In the genomic region with DNA sequence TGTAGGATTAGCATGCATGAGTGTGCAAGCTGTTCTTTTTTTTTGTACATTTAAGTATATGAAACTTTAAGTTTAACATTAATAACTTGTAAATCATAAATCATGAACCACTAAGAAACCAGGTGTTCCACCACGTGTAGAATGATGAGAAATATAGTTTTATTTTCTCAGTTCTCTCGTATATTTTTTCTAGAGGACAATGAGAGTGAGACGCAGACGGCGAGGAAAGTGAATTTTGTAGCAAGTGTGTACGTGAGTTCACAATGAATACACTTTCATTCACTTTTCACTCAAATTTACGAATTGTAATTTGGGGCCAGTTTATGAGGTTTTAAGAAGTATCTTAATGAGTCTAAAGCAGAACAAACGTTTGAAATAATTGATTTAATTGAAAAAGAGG, we compare ENCODE assay signal across 6 worm cellular contexts.
TF ChIP-seq lines count a peak whose summit lies in the region.

No protein-coding gene starts in this region.

TF ChIP-seq in whole organism, L1 larva, 84 proteins besides CTCF, POLR2A, EP300 and RAD21 (continues in another document):
- TF ChIP-seq xbp-1 (tag; optimal IDR thresholded peaks at IDR 0.05; lab: Kevin White, UChicago) (no peak), ets-5 (GFP tag; IDR thresholded peaks at IDR 0.05; lab: Robert Waterston, UW) (no peak), Y116A8C.19 (tag; optimal IDR thresholded peaks at IDR 0.05; lab: Kevin White, UChicago; ENCODE audit: borderline replicate concordance) (no peak), irx-1 (tag; optimal IDR thresholded peaks at IDR 0.05; lab: Kevin White, UChicago) (no peak), blmp-1 (tag; optimal IDR thresholded peaks at IDR 0.05; lab: Kevin White, UChicago) (peak; percentile 87), unc-130 (tag; optimal IDR thresholded peaks at IDR 0.05; lab: Kevin White, UChicago) (no peak), aly-2 (tag; optimal IDR thresholded peaks at IDR 0.05; lab: Kevin White, UChicago) (no peak), ceh-90 (tag; optimal IDR thresholded peaks at IDR 0.05; lab: Kevin White, UChicago) (no peak), snu-23 (GFP tag; optimal IDR thresholded peaks at IDR 0.05; lab: Kevin White, UChicago) (peak; percentile 20), dpl-1 (GFP tag; optimal IDR thresholded peaks at IDR 0.05; lab: Kevin White, UChicago) (peak in 2 of 3 experiments; percentile 6 to 26), nhr-20 (tag; optimal IDR thresholded peaks at IDR 0.05; lab: Kevin White, UChicago) (peak; percentile 50), C16A3.4 (tag; optimal IDR thresholded peaks at IDR 0.05; lab: Kevin White, UChicago) (no peak), nhr-12 (tag; optimal IDR thresholded peaks at IDR 0.05; lab: Kevin White, UChicago) (no peak), nhr-47 (tag; optimal IDR thresholded peaks at IDR 0.05; lab: Kevin White, UChicago) (no peak), ceh-82 (tag; optimal IDR thresholded peaks at IDR 0.05; lab: Kevin White, UChicago) (no peak)

TF ChIP-seq in whole organism, L2 larva, 48 proteins besides CTCF, POLR2A, EP300 and RAD21 (continues in another document):
- TF ChIP-seq fos-1 (tag; optimal IDR thresholded peaks at IDR 0.05; lab: Kevin White, UChicago) (peak; percentile 19), ceh-82 (tag; optimal IDR thresholded peaks at IDR 0.05; lab: Kevin White, UChicago) (no peak), sma-9 (GFP tag; optimal IDR thresholded peaks at IDR 0.05; lab: Kevin White, UChicago) (no peak), sma-9 (tag; optimal IDR thresholded peaks at IDR 0.05; lab: Kevin White, UChicago) (no peak), unc-39 (tag; optimal IDR thresholded peaks at IDR 0.05; lab: Kevin White, UChicago) (no peak), ztf-4 (tag; optimal IDR thresholded peaks at IDR 0.05; lab: Kevin White, UChicago) (no peak), unc-62 (GFP tag; optimal IDR thresholded peaks at IDR 0.05; lab: Kevin White, UChicago) (no peak), ZK546.5 (tag; optimal IDR thresholded peaks at IDR 0.05; lab: Kevin White, UChicago) (no peak), blmp-1 (tag; optimal IDR thresholded peaks at IDR 0.05; lab: Kevin White, UChicago; ENCODE audit: insufficient read depth) (peak; percentile 88), gmeb-1 (tag; optimal IDR thresholded peaks at IDR 0.05; lab: Kevin White, UChicago) (peak; percentile 1), crh-2 (tag; optimal IDR thresholded peaks at IDR 0.05; lab: Kevin White, UChicago) (peak; percentile 31), dmd-4 (tag; optimal IDR thresholded peaks at IDR 0.05; lab: Kevin White, UChicago) (no peak), elt-1 (tag; optimal IDR thresholded peaks at IDR 0.05; lab: Kevin White, UChicago) (no peak), sma-3 (GFP tag; optimal IDR thresholded peaks at IDR 0.05; lab: Kevin White, UChicago) (peak; percentile 28), sem-4 (tag; optimal IDR thresholded peaks at IDR 0.05; lab: Kevin White, UChicago) (peak; percentile 12)

TF ChIP-seq in whole organism, L3 larva, 47 proteins besides CTCF, POLR2A, EP300 and RAD21:
- TF ChIP-seq mdl-1 (tag; optimal IDR thresholded peaks at IDR 0.05; lab: Kevin White, UChicago) (peak; percentile 7), unc-62 (GFP tag; optimal IDR thresholded peaks at IDR 0.05; lab: Kevin White, UChicago) (no peak), jun-1 (tag; optimal IDR thresholded peaks at IDR 0.05; lab: Kevin White, UChicago) (no peak), nfya-1 (tag; optimal IDR thresholded peaks at IDR 0.05; lab: Kevin White, UChicago; ENCODE audit: insufficient read depth) (peak; percentile 28), nhr-77 (tag; optimal IDR thresholded peaks at IDR 0.05; lab: Kevin White, UChicago) (no peak)

TF ChIP-seq in whole organism, L4 larva, 104 proteins besides CTCF, POLR2A, EP300 and RAD21:
- peak; percentile 99 for TF ChIP-seq nhr-28 (tag; optimal IDR thresholded peaks at IDR 0.05; lab: Kevin White, UChicago)
- TF ChIP-seq ceh-32 (tag; optimal IDR thresholded peaks at IDR 0.05; lab: Kevin White, UChicago; ENCODE audit: poor library complexity): no peak
- TF ChIP-seq mxl-3 (GFP tag; optimal IDR thresholded peaks at IDR 0.05; lab: Kevin White, UChicago): peak; percentile 69
- TF ChIP-seq daf-12 (tag; optimal IDR thresholded peaks at IDR 0.05; lab: Kevin White, UChicago): no peak
- TF ChIP-seq lin-29 (GFP tag; IDR thresholded peaks at IDR 0.05; lab: Robert Waterston, UW): no peak
- TF ChIP-seq mdl-1 (tag; optimal IDR thresholded peaks at IDR 0.05; lab: Kevin White, UChicago): peak in 1 of 2 experiments; percentile 72
- peak; percentile 23 for TF ChIP-seq nhr-77 (tag; optimal IDR thresholded peaks at IDR 0.05; lab: Kevin White, UChicago)
- TF ChIP-seq lsy-2 (tag; optimal IDR thresholded peaks at IDR 0.05; lab: Kevin White, UChicago): peak in 1 of 2 experiments; percentile 18
- TF ChIP-seq mep-1 (tag; optimal IDR thresholded peaks at IDR 0.05; lab: Kevin White, UChicago): peak; percentile 45
- TF ChIP-seq ceh-82 (tag; optimal IDR thresholded peaks at IDR 0.05; lab: Kevin White, UChicago): no peak
- TF ChIP-seq hif-1 (tag; optimal IDR thresholded peaks at IDR 0.05; lab: Kevin White, UChicago): peak in 1 of 2 experiments; percentile 90
- TF ChIP-seq nhr-76 (tag; optimal IDR thresholded peaks at IDR 0.05; lab: Kevin White, UChicago): no peak
- TF ChIP-seq hlh-30 (tag; optimal IDR thresholded peaks at IDR 0.05; lab: Kevin White, UChicago; ENCODE audit: insufficient read depth): peak; percentile 35
- peak; percentile 43 for TF ChIP-seq aha-1 (tag; lab: Kevin White, UChicago)

TF ChIP-seq in whole organism, late embryonic, 69 proteins besides CTCF, POLR2A, EP300 and RAD21:
- no peak for TF ChIP-seq ama-1 (optimal IDR thresholded peaks at IDR 0.05; lab: Kevin White, UChicago)
- TF ChIP-seq pros-1 (tag; optimal IDR thresholded peaks at IDR 0.05; lab: Kevin White, UChicago): no peak
- peak; percentile 36 for TF ChIP-seq unc-55 (GFP tag; optimal IDR thresholded peaks at IDR 0.05; lab: Kevin White, UChicago)
- no peak for TF ChIP-seq ceh-31 (tag; optimal IDR thresholded peaks at IDR 0.05; lab: Kevin White, UChicago)
- no peak for TF ChIP-seq odd-2 (tag; optimal IDR thresholded peaks at IDR 0.05; lab: Kevin White, UChicago)
- TF ChIP-seq pqm-1 (tag; optimal IDR thresholded peaks at IDR 0.05; lab: Kevin White, UChicago): no peak

TF ChIP-seq in whole organism, mixed stage, embryonic, 35 proteins besides CTCF, POLR2A, EP300 and RAD21:
- TF ChIP-seq mab-5 (tag; optimal IDR thresholded peaks at IDR 0.05; lab: Kevin White, UChicago) (peak; percentile 50), blmp-1 (tag; optimal IDR thresholded peaks at IDR 0.05; lab: Kevin White, UChicago) (no peak)

Comparison
In these comparisons a context has a peak if more than half of its experiments do, and no peak if none do; other contexts are left out.
1. Of the 29 proteins assayed by ChIP-seq in both whole organism, L4 larva and whole organism, L1 larva: peak only in whole organism, L4 larva: aha-1, nhr-28 and nhr-77; only in whole organism, L1 larva: dpl-1; in both: mep-1; in neither: 22; mixed calls (peak in some experiments, not most) for 2.